Fruit fly (Drosophila melanogaster) whole organism, embryonic: ENCODE results near the gene Ras85D.

Experiments
- Asciz ChIP-seq: fragments of 200-800 bp; sonication (Bioruptor generic); optimal IDR thresholded peaks from 2 replicates; lab custom pipeline; 2017; ENCODE audit warnings: missing biosample characterization, mild to moderate bottlenecking, missing genetic modification characterization, missing genetic modification reagents
- BEAF-32 ChIP-seq: fragments of 200-800 bp; sonication (Bioruptor generic); optimal IDR thresholded peaks from 3 replicates; lab custom pipeline; 2017; ENCODE audit warnings: missing biosample characterization, missing genetic modification characterization, mild to moderate bottlenecking, moderate library complexity, missing genetic modification reagents
- Bteb2 ChIP-seq: fragments of 200-800 bp; sonication (Bioruptor generic); optimal IDR thresholded peaks from 2 replicates; lab custom pipeline; 2016; ENCODE audit warnings: missing biosample characterization, missing genetic modification characterization
- CG10274 ChIP-seq: fragments of 200-800 bp; sonication (Bioruptor generic); optimal IDR thresholded peaks from 3 replicates; lab custom pipeline; 2017; ENCODE audit warnings: missing biosample characterization, mild to moderate bottlenecking, missing genetic modification characterization
- CG1602 ChIP-seq: fragments of 200-800 bp; sonication (Bioruptor generic); optimal IDR thresholded peaks from 3 replicates; lab custom pipeline; 2016; ENCODE audit warnings: missing biosample characterization, missing genetic modification characterization
- CG17802 ChIP-seq: fragments of 200-800 bp; sonication (Bioruptor generic); optimal IDR thresholded peaks from 2 replicates; lab custom pipeline; 2018; ENCODE audit warnings: missing biosample characterization, mild to moderate bottlenecking, missing genetic modification characterization, moderate library complexity
- CG2129 ChIP-seq: fragments of 200-800 bp; sonication (Bioruptor generic); IDR thresholded peaks from 2 replicates; pipeline ENCODE4 v1.3.6; 2022; ENCODE audit warnings: missing biosample characterization, missing genetic modification characterization; ENCODE audit not compliant: partially characterized antibody
- CG31388 ChIP-seq: fragments of 200-800 bp; sonication (Bioruptor generic); optimal IDR thresholded peaks from 2 replicates; lab custom pipeline; 2016; ENCODE audit warnings: missing biosample characterization, missing genetic modification characterization
- CG42726 ChIP-seq: fragments of 200-800 bp; sonication (Bioruptor generic); IDR thresholded peaks from 2 replicates; pipeline ENCODE4 v1.3.6; 2022; ENCODE audit warnings: missing biosample characterization, missing genetic modification characterization; ENCODE audit not compliant: partially characterized antibody
- CG4328 ChIP-seq: fragments of 200-800 bp; sonication (Bioruptor generic); optimal IDR thresholded peaks from 3 replicates; lab custom pipeline; 2017; ENCODE audit warnings: missing biosample characterization, missing genetic modification reagents, missing genetic modification characterization
- CG4707 ChIP-seq: fragments of 200-800 bp; sonication (Bioruptor generic); optimal IDR thresholded peaks from 2 replicates; lab custom pipeline; 2018; ENCODE audit warnings: missing biosample characterization, mild to moderate bottlenecking, missing genetic modification characterization, moderate library complexity
- CG4730 ChIP-seq: fragments of 200-800 bp; sonication (Bioruptor generic); IDR thresholded peaks from 2 replicates; pipeline ENCODE4 v1.3.6; 2022; ENCODE audit warnings: missing biosample characterization, missing genetic modification characterization
- CG6683 ChIP-seq: fragments of 200-800 bp; sonication (Bioruptor generic); optimal IDR thresholded peaks from 2 replicates; lab custom pipeline; 2017; ENCODE audit warnings: missing biosample characterization, mild to moderate bottlenecking, missing genetic modification characterization, missing genetic modification reagents
- CG7357 ChIP-seq: fragments of 200-800 bp; sonication (Bioruptor generic); IDR thresholded peaks from 3 replicates; pipeline ENCODE4 v1.3.6; 2022; ENCODE audit warnings: missing biosample characterization, missing genetic modification characterization
- CG9727 ChIP-seq: fragments of 200-800 bp; sonication (Bioruptor generic); optimal IDR thresholded peaks from 3 replicates; lab custom pipeline; 2017; ENCODE audit warnings: missing biosample characterization, mild to moderate bottlenecking, missing genetic modification characterization
- Chrac-16 ChIP-seq: fragments of 200-800 bp; sonication (Bioruptor generic); optimal IDR thresholded peaks from 3 replicates; lab custom pipeline; 2016; ENCODE audit warnings: missing biosample characterization, missing genetic modification characterization
- CoRest ChIP-seq: fragments of 200-800 bp; sonication (Bioruptor generic); optimal IDR thresholded peaks from 3 replicates; lab custom pipeline; 2018; ENCODE audit warnings: missing biosample characterization, mild to moderate bottlenecking, missing genetic modification characterization, moderate library complexity
- Dek ChIP-seq: fragments of 200-800 bp; sonication (Bioruptor generic); optimal IDR thresholded peaks from 3 replicates; lab custom pipeline; 2019; ENCODE audit warnings: missing biosample characterization, mild to moderate bottlenecking, missing genetic modification characterization, moderate library complexity
- Dll ChIP-seq: fragments of 200-800 bp; sonication (Bioruptor generic); IDR thresholded peaks from 4 replicates; pipeline ENCODE4 v1.3.6; 2022; ENCODE audit warnings: missing biosample characterization, missing genetic modification characterization; ENCODE audit not compliant: partially characterized antibody
- E2f2 ChIP-seq: fragments of 200-800 bp; sonication (Bioruptor generic); IDR thresholded peaks from 2 replicates; pipeline ENCODE4 v1.3.6; 2022; ENCODE audit warnings: missing biosample characterization, missing genetic modification characterization
- Fer3 ChIP-seq: fragments of 200-800 bp; sonication (Bioruptor generic); optimal IDR thresholded peaks from 2 replicates; lab custom pipeline; 2018; ENCODE audit warnings: missing biosample characterization, mild to moderate bottlenecking, missing genetic modification characterization, moderate library complexity
- GATAe ChIP-seq: fragments of 200-800 bp; sonication (Bioruptor generic); conservative IDR thresholded peaks from 2 replicates; pipeline ENCODE4 v1.3.6; 2022; ENCODE audit warnings: missing biosample characterization, missing genetic modification characterization
- H15 ChIP-seq: fragments of 200-800 bp; sonication (Bioruptor generic); IDR thresholded peaks from 3 replicates; pipeline ENCODE4 v1.3.6; 2022; ENCODE audit warnings: missing biosample characterization, missing genetic modification characterization
- Opbp ChIP-seq: fragments of 200-800 bp; sonication (Bioruptor generic); IDR thresholded peaks from 3 replicates; pipeline ENCODE4 v1.3.6; 2022; ENCODE audit warnings: missing biosample characterization, missing genetic modification characterization; ENCODE audit not compliant: partially characterized antibody
- Tbp ChIP-seq: fragments of >200 bp; optimal IDR thresholded peaks from 2 replicates; lab custom pipeline; 2018; ENCODE audit warnings: missing biosample characterization, missing genetic modification characterization
- YL-1 ChIP-seq: fragments of 200-800 bp; sonication (Bioruptor generic); optimal IDR thresholded peaks from 3 replicates; lab custom pipeline; 2017; ENCODE audit warnings: missing biosample characterization, mild to moderate bottlenecking, missing genetic modification characterization
- ara ChIP-seq: fragments of 200-800 bp; sonication (Bioruptor generic); IDR thresholded peaks from 2 replicates; pipeline ENCODE4 v1.3.6; 2022; ENCODE audit warnings: missing biosample characterization, missing genetic modification characterization
- ase ChIP-seq: fragments of 200-800 bp; sonication (Bioruptor generic); IDR thresholded peaks from 3 replicates; pipeline ENCODE4 v1.3.6; 2022; ENCODE audit warnings: missing biosample characterization, missing genetic modification characterization
- crol ChIP-seq: fragments of 200-800 bp; sonication (Bioruptor generic); IDR thresholded peaks from 2 replicates; pipeline ENCODE4 v1.3.6; 2022; ENCODE audit warnings: missing biosample characterization, missing genetic modification characterization
- dimm ChIP-seq: fragments of 200-800 bp; sonication (Bioruptor generic); IDR thresholded peaks from 2 replicates; pipeline ENCODE4 v1.3.6; 2022; ENCODE audit warnings: missing biosample characterization, missing genetic modification characterization
- esg ChIP-seq: fragments of 200-800 bp; sonication (Bioruptor generic); conservative IDR thresholded peaks from 2 replicates; pipeline ENCODE4 v1.3.6; 2022; ENCODE audit warnings: missing biosample characterization, missing genetic modification characterization
- gem ChIP-seq: fragments of 200-800 bp; sonication (Bioruptor generic); optimal IDR thresholded peaks from 2 replicates; lab custom pipeline; 2019; ENCODE audit warnings: missing biosample characterization, mild to moderate bottlenecking, missing genetic modification characterization, moderate library complexity
- grau ChIP-seq: fragments of 200-800 bp; optimal IDR thresholded peaks from 3 replicates; lab custom pipeline; 2019; ENCODE audit warnings: missing biosample characterization, mild to moderate bottlenecking, missing genetic modification characterization, moderate library complexity
- her ChIP-seq: fragments of 200-800 bp; sonication (Bioruptor generic); optimal IDR thresholded peaks from 2 replicates; lab custom pipeline; 2016; ENCODE audit warnings: missing biosample characterization, missing genetic modification characterization
- inv ChIP-seq: fragments of 200-800 bp; sonication (Bioruptor generic); IDR thresholded peaks from 2 replicates; pipeline ENCODE4 v1.3.6; 2022; ENCODE audit warnings: missing biosample characterization, missing genetic modification characterization; ENCODE audit not compliant: partially characterized antibody
- kah ChIP-seq: fragments of 200-800 bp; sonication (Bioruptor generic); optimal IDR thresholded peaks from 2 replicates; lab custom pipeline; 2018; ENCODE audit warnings: missing biosample characterization, mild to moderate bottlenecking, missing genetic modification characterization
- lilli ChIP-seq: fragments of 200-800 bp; sonication (Bioruptor generic); optimal IDR thresholded peaks from 3 replicates; lab custom pipeline; 2016; ENCODE audit warnings: missing biosample characterization, missing genetic modification characterization
- onecut ChIP-seq: fragments of 200-800 bp; sonication (Bioruptor generic); IDR thresholded peaks from 2 replicates; pipeline ENCODE4 v1.3.6; 2022; ENCODE audit warnings: missing biosample characterization, missing genetic modification characterization
- pnt ChIP-seq: fragments of 200-800 bp; sonication (Bioruptor generic); optimal IDR thresholded peaks from 3 replicates; lab custom pipeline; 2016; ENCODE audit warnings: missing biosample characterization, missing genetic modification characterization
- pzg ChIP-seq: fragments of 200-800 bp; sonication (Bioruptor generic); optimal IDR thresholded peaks from 3 replicates; lab custom pipeline; 2018; ENCODE audit warnings: missing biosample characterization, mild to moderate bottlenecking, missing genetic modification characterization, moderate library complexity
- sens-2 ChIP-seq: fragments of 200-800 bp; sonication (Bioruptor generic); IDR thresholded peaks from 2 replicates; pipeline ENCODE4 v1.3.6; 2022; ENCODE audit warnings: missing biosample characterization, missing genetic modification characterization
- sna ChIP-seq: fragments of 200-800 bp; sonication (Bioruptor generic); IDR thresholded peaks from 2 replicates; pipeline ENCODE4 v1.3.6; 2022; ENCODE audit warnings: missing biosample characterization, missing genetic modification characterization; ENCODE audit not compliant: partially characterized antibody
- tap ChIP-seq: fragments of 200-800 bp; optimal IDR thresholded peaks from 3 replicates; lab custom pipeline; 2019; ENCODE audit warnings: missing biosample characterization, mild to moderate bottlenecking, missing genetic modification characterization, moderate library complexity
- tgo ChIP-seq: fragments of 200-800 bp; sonication (Bioruptor generic); IDR thresholded peaks from 3 replicates; pipeline ENCODE4 v1.3.6; 2022; ENCODE audit warnings: missing biosample characterization, missing genetic modification characterization
- tin ChIP-seq: fragments of 200-800 bp; sonication (Bioruptor generic); optimal IDR thresholded peaks from 3 replicates; lab custom pipeline; 2016; ENCODE audit warnings: missing biosample characterization, missing genetic modification characterization
- tx ChIP-seq: fragments of 200-800 bp; sonication (Bioruptor generic); optimal IDR thresholded peaks from 2 replicates; lab custom pipeline; 2016; ENCODE audit warnings: missing biosample characterization, missing genetic modification characterization
- unc-4 ChIP-seq: fragments of 200-800 bp; sonication (Bioruptor generic); IDR thresholded peaks from 2 replicates; pipeline ENCODE4 v1.3.6; 2022; ENCODE audit warnings: missing biosample characterization, missing genetic modification characterization; ENCODE audit not compliant: partially characterized antibody
- wor ChIP-seq: fragments of 200-800 bp; sonication (Bioruptor generic); IDR thresholded peaks from 2 replicates; pipeline ENCODE4 v1.3.6; 2022; ENCODE audit warnings: missing biosample characterization, missing genetic modification characterization
- z ChIP-seq: fragments of 200-800 bp; sonication (Bioruptor generic); IDR thresholded peaks from 3 replicates; pipeline ENCODE4 v1.3.6; 2022; ENCODE audit warnings: missing biosample characterization, missing genetic modification characterization

The Ras85D gene

DNA sequence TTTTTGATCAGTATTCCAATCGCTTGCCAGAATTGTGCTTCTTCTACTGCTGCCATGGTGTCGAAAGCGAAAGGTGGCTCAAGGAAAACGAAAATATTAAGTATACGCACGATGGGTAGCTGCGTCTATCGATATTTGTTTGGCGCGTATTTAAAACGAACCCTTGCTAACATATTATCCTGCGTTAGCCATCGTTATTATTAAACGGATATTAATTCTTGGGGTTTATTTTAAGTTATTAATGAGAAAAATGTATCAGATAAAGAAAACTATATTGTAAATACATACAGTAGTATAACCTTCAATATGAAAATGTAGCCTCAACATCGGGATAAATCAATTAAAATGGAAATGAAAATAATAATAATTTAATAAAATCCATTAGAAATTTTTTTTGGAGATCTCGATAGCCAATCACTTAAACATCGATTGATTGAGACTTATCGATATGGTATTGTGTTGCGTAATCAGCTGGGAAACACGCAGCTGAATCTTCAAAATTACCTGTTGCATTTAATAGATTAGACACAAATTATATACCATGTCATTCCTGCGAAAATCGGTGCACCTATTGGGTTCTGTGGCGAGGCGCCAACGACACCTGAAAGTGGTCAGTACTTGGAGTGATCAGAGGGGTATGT, 42.6 kb upstream of the Ras85D start, which contains the start of the genes CG9386 and BckdhA (continued):
- peak; percentile 18 for TF ChIP-seq tx (GFP tag; lab: Kevin White, UChicago)
- TF ChIP-seq Dek (tag; lab: Kevin White, UChicago), result peak; percentile 62
- peak; percentile 42 for TF ChIP-seq Fer3 (tag; lab: Kevin White, UChicago)
- peak; percentile 72 for TF ChIP-seq kah (GFP tag; lab: Kevin White, UChicago)
- TF ChIP-seq Asciz, result no peak
- TF ChIP-seq ara (GFP tag; lab: Robert Waterston, UW), result no peak
- no peak for TF ChIP-seq H15 (GFP tag; lab: Robert Waterston, UW)
- TF ChIP-seq sna, result no peak; the same call in none of the 2 replicates
- no peak for TF ChIP-seq dimm (GFP tag; lab: Robert Waterston, UW)
- peak; percentile 46; the same call in 1 of the 3 replicates for TF ChIP-seq ase (GFP tag; lab: Robert Waterston, UW)
- peak; percentile 73 for TF ChIP-seq unc-4
- peak; percentile 68 for TF ChIP-seq CG9727
- no peak for TF ChIP-seq CG17802 (tag; lab: Kevin White, UChicago)
- no peak for TF ChIP-seq CG4730
- peak; percentile 34 for TF ChIP-seq pnt (GFP tag; lab: Kevin White, UChicago)
- TF ChIP-seq inv (GFP tag; lab: Robert Waterston, UW), result peak; percentile 54
- no peak for TF ChIP-seq tap (tag; lab: Kevin White, UChicago)
- TF ChIP-seq CG4328 (GFP tag; lab: Kevin White, UChicago), result peak; percentile 52
- peak; percentile 55 for TF ChIP-seq Chrac-16 (GFP tag; lab: Kevin White, UChicago)
- TF ChIP-seq onecut (GFP tag; lab: Robert Waterston, UW), result peak; percentile 31; the same call in 1 of the 2 replicates
- no peak for TF ChIP-seq CG4707 (GFP tag; lab: Kevin White, UChicago)
- TF ChIP-seq GATAe (GFP tag; lab: Robert Waterston, UW), result no peak
- TF ChIP-seq Dll (GFP tag; lab: Robert Waterston, UW), result peak; percentile 85
- peak; percentile 30 for TF ChIP-seq CG1602 (GFP tag; lab: Kevin White, UChicago)
- TF ChIP-seq tin (GFP tag; lab: Kevin White, UChicago), result peak; percentile 57
- TF ChIP-seq pzg (GFP tag; lab: Kevin White, UChicago), result peak; percentile 55
- TF ChIP-seq her (GFP tag; lab: Kevin White, UChicago), result peak; percentile 25
- TF ChIP-seq CG10274, result no peak
- TF ChIP-seq CG6683 (GFP tag; lab: Kevin White, UChicago), result no peak
- no peak for TF ChIP-seq CG7357
- peak; percentile 83 for TF ChIP-seq E2f2
- peak; percentile 78 for TF ChIP-seq lilli (GFP tag; lab: Kevin White, UChicago)
- peak; percentile 62 for TF ChIP-seq YL-1 (GFP tag; lab: Kevin White, UChicago)
- no peak for TF ChIP-seq crol (GFP tag; lab: Robert Waterston, UW)
- TF ChIP-seq BEAF-32 (GFP tag; lab: Kevin White, UChicago), result peak; percentile 84
- no peak for TF ChIP-seq z (GFP tag; lab: Robert Waterston, UW)
- peak; percentile 35 for TF ChIP-seq Bteb2
- TF ChIP-seq Opbp (GFP tag; lab: Robert Waterston, UW), result 0 out of 3 replicates have a peak, but pooled peaks have one; percentile 5
- peak; percentile 36 for TF ChIP-seq CG2129
- no peak for TF ChIP-seq wor (GFP tag; lab: Robert Waterston, UW)
- TF ChIP-seq grau (tag; lab: Kevin White, UChicago), result peak; percentile 56
- no peak for TF ChIP-seq CG31388 (GFP tag; lab: Kevin White, UChicago)
- no peak for TF ChIP-seq sens-2 (GFP tag; lab: Robert Waterston, UW)
- no peak for TF ChIP-seq Tbp (GFP tag; lab: Kevin White, UChicago)
- TF ChIP-seq tgo (GFP tag; lab: Robert Waterston, UW), result peak; percentile 39; the same call in 1 of the 3 replicates
- TF ChIP-seq esg (GFP tag; lab: Robert Waterston, UW), result no peak
- peak; percentile 73 for TF ChIP-seq CoRest (tag; lab: Kevin White, UChicago)
- TF ChIP-seq CG42726 (GFP tag; lab: Robert Waterston, UW), result peak; percentile 50; the same call in 1 of the 2 replicates
- peak; percentile 66 for TF ChIP-seq gem (tag; lab: Kevin White, UChicago)
